Worm (Caenorhabditis elegans): ENCODE data around the gene M151.1.

- TF ChIP-seq T22C8.4 (GFP tag; IDR thresholded peaks at IDR 0.05) (no peak), cog-1 (tag; optimal IDR thresholded peaks at IDR 0.05) (no peak), ztf-29 (GFP tag; IDR thresholded peaks at IDR 0.05) (no peak), flt-1 (GFP tag; IDR thresholded peaks at IDR 0.05) (no peak), med-1 (GFP tag; optimal IDR thresholded peaks at IDR 0.05; ENCODE audit: insufficient read depth) (no peak), klf-2 (GFP tag; conservative IDR thresholded peaks at IDR 0.05) (no peak)
Measured at ce11 chrII:3640197-3640596, 1.1 kb upstream of the M151.1 start, which contains the start of gene M151.10.
